Fruit fly (Drosophila melanogaster) S2 (cell line): ENCODE results near the gene RFeSP.

Experiments
- CG8478 ChIP-seq: fragments of >200 bp; optimal IDR thresholded peaks from 2 replicates; lab custom pipeline; 2018
- CTCF ChIP-seq, 2 experiments: fragments of >200 bp; optimal IDR thresholded peaks; 2 replicates each; lab custom pipeline; 2018

- TF ChIP-seq CG8478 (lab: Kevin White, UChicago): no peak
- TF ChIP-seq CTCF (optimal IDR thresholded peaks at IDR 0.05; lab: Kevin White, UChicago): no peak
Observed at dm6 chr2L:1574009-1574408, 40.0 kb downstream of the RFeSP start.
